Fruit fly (Drosophila melanogaster): ENCODE measurements around the gene CG14518.

The CG14518 gene

DNA sequence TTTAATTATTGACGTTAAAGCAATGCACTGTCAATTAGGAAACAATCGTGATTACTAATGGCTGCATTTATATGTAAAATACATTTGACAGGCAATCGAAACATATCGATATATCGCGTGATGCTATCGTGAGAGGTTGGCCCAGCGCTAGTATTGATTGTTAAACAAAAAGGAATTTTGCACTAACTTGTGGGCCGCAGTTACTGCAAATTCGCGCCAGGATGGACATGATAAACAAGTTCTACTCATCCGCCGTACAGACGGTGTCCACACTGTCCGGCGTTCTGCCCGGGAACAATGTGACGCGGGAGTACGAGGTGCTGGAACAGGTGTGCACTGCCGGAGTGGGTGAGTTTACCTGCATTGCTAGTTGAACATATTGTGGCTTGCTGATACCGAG, 2.4 kb downstream of the CG14518 start, which contains the start of the genes eIF4E6 and CG1951 (continued):
- peak; percentile 93 for TF ChIP-seq tna (GFP tag; IDR thresholded peaks at IDR 0.05; ENCODE audit: partially characterized antibody)
- TF ChIP-seq CG31441 (GFP tag; IDR thresholded peaks at IDR 0.05): no peak
- no peak for TF ChIP-seq CG12219 (GFP tag; optimal IDR thresholded peaks at IDR 0.05)
- TF ChIP-seq CG34422 (GFP tag; IDR thresholded peaks at IDR 0.05): 0 out of 3 replicates have a peak, but pooled peaks have one; percentile 12
- TF ChIP-seq CG15479 (GFP tag; optimal IDR thresholded peaks at IDR 0.05): no peak
- TF ChIP-seq gfzf (GFP tag; optimal IDR thresholded peaks at IDR 0.05): peak; percentile 21
- TF ChIP-seq Dp (GFP tag; optimal IDR thresholded peaks at IDR 0.05): peak; percentile 37
- TF ChIP-seq bcd (GFP tag; optimal IDR thresholded peaks at IDR 0.05): no peak
- no peak for TF ChIP-seq gem (tag; optimal IDR thresholded peaks at IDR 0.05)
- TF ChIP-seq Ets97D (GFP tag; optimal IDR thresholded peaks at IDR 0.05): peak; percentile 30
- peak; percentile 96 for TF ChIP-seq CG34224 (GFP tag; IDR thresholded peaks at IDR 0.05; ENCODE audit: partially characterized antibody)
- no peak for TF ChIP-seq en (GFP tag; optimal IDR thresholded peaks at IDR 0.05)
- no peak for TF ChIP-seq CG4424 (GFP tag; optimal IDR thresholded peaks at IDR 0.05)
- no peak for TF ChIP-seq lov (optimal IDR thresholded peaks at IDR 0.05)
- TF ChIP-seq lov (GFP tag; IDR thresholded peaks at IDR 0.05): no peak
- TF ChIP-seq zen2 (GFP tag; IDR thresholded peaks at IDR 0.05; ENCODE audit: partially characterized antibody): peak; percentile 98
- TF ChIP-seq Myb (GFP tag; optimal IDR thresholded peaks at IDR 0.05): peak; percentile 47
- TF ChIP-seq pzg (GFP tag; optimal IDR thresholded peaks at IDR 0.05): peak; percentile 68
- TF ChIP-seq CG4820 (GFP tag; optimal IDR thresholded peaks at IDR 0.05): no peak
- no peak for TF ChIP-seq CG10274 (GFP tag; optimal IDR thresholded peaks at IDR 0.05)
- peak; percentile 31 for TF ChIP-seq Sin3A (optimal IDR thresholded peaks at IDR 0.05)
- peak; percentile 95 for TF ChIP-seq knrl (GFP tag; IDR thresholded peaks at IDR 0.05; ENCODE audit: partially characterized antibody)
- TF ChIP-seq wek (GFP tag; optimal IDR thresholded peaks at IDR 0.05): no peak
- TF ChIP-seq gcm2 (GFP tag; optimal IDR thresholded peaks at IDR 0.05): no peak
- no peak for TF ChIP-seq CG12769 (tag; optimal IDR thresholded peaks at IDR 0.05)
- no peak for TF ChIP-seq Atf-2 (GFP tag; optimal IDR thresholded peaks at IDR 0.05)
- peak; percentile 76 for TF ChIP-seq CG2116 (GFP tag; optimal IDR thresholded peaks at IDR 0.05)
- TF ChIP-seq Lhr (GFP tag; optimal IDR thresholded peaks at IDR 0.05): no peak
- TF ChIP-seq CG11723 (GFP tag; optimal IDR thresholded peaks at IDR 0.05): no peak
- TF ChIP-seq hbn (GFP tag; IDR thresholded peaks at IDR 0.05; ENCODE audit: partially characterized antibody): peak; percentile 90
- peak; percentile 93 for TF ChIP-seq nerfin-2 (GFP tag; IDR thresholded peaks at IDR 0.05; ENCODE audit: partially characterized antibody)
- no peak for TF ChIP-seq CG8089 (GFP tag; optimal IDR thresholded peaks at IDR 0.05)
- TF ChIP-seq MBD-R2 (GFP tag; IDR thresholded peaks at IDR 0.05): peak; percentile 92
- no peak for TF ChIP-seq Eip74EF (GFP tag; optimal IDR thresholded peaks at IDR 0.05)
- no peak for TF ChIP-seq org-1 (GFP tag; optimal IDR thresholded peaks at IDR 0.05)
- peak; percentile 98 for TF ChIP-seq bbx (GFP tag; IDR thresholded peaks at IDR 0.05; ENCODE audit: partially characterized antibody)
- TF ChIP-seq NfI (GFP tag; optimal IDR thresholded peaks at IDR 0.05): no peak
- TF ChIP-seq CG33213 (GFP tag; optimal IDR thresholded peaks at IDR 0.05): peak; percentile 26
- peak; percentile 15 for TF ChIP-seq exex (tag; optimal IDR thresholded peaks at IDR 0.05)
- peak; percentile 32 for TF ChIP-seq D (optimal IDR thresholded peaks at IDR 0.05)
- no peak for TF ChIP-seq D (GFP tag; optimal IDR thresholded peaks at IDR 0.05)
- TF ChIP-seq Dll (GFP tag; IDR thresholded peaks at IDR 0.05; ENCODE audit: partially characterized antibody): peak; percentile 95
- TF ChIP-seq CG11560 (tag; IDR thresholded peaks at IDR 0.05): no peak
- no peak for TF ChIP-seq Mrtf (GFP tag; IDR thresholded peaks at IDR 0.05)
- peak; percentile 57 for TF ChIP-seq YL-1 (GFP tag; optimal IDR thresholded peaks at IDR 0.05)
- peak; percentile 94 for TF ChIP-seq unc-4 (GFP tag; IDR thresholded peaks at IDR 0.05; ENCODE audit: partially characterized antibody)
- no peak for TF ChIP-seq CG8388 (GFP tag; optimal IDR thresholded peaks at IDR 0.05)
- TF ChIP-seq chn (GFP tag; optimal IDR thresholded peaks at IDR 0.05): peak; percentile 7
- TF ChIP-seq Sry-δ (GFP tag; optimal IDR thresholded peaks at IDR 0.05): peak; percentile 94
- peak; percentile 93 for TF ChIP-seq inv (GFP tag; IDR thresholded peaks at IDR 0.05; ENCODE audit: partially characterized antibody)
- no peak for TF ChIP-seq kay (GFP tag; optimal IDR thresholded peaks at IDR 0.05)

Data from whole organism, embryonic.